Fruit fly (Drosophila melanogaster) whole organism, embryonic: Measurements from ENCODE around the gene qless.

Source experiments
- CG10321 ChIP-seq: fragments of 200-800 bp; sonication (Bioruptor generic); IDR thresholded peaks from 2 replicates; pipeline ENCODE4 v1.3.6; 2022; ENCODE audit warnings: missing biosample characterization, missing genetic modification characterization
- CG10979 ChIP-seq: fragments of 200-800 bp; sonication (Bioruptor generic); optimal IDR thresholded peaks from 2 replicates; lab custom pipeline; 2018; ENCODE audit warnings: missing biosample characterization, mild to moderate bottlenecking, missing genetic modification characterization, moderate library complexity
- CG11247 ChIP-seq: fragments of 200-800 bp; sonication (Bioruptor generic); IDR thresholded peaks from 2 replicates; pipeline ENCODE4 v1.3.6; 2022; ENCODE audit warnings: missing biosample characterization, missing genetic modification characterization
- CG11504 ChIP-seq: fragments of 200-800 bp; sonication (Bioruptor generic); optimal IDR thresholded peaks from 3 replicates; lab custom pipeline; 2019; ENCODE audit warnings: missing biosample characterization, mild to moderate bottlenecking, missing genetic modification characterization, moderate library complexity
- CG11695 ChIP-seq: fragments of 200-800 bp; sonication (Bioruptor generic); IDR thresholded peaks from 3 replicates; pipeline ENCODE4 v1.3.6; 2022; ENCODE audit warnings: missing biosample characterization, missing genetic modification characterization
- CG13296 ChIP-seq: fragments of 200-800 bp; sonication (Bioruptor generic); optimal IDR thresholded peaks from 3 replicates; lab custom pipeline; 2018; ENCODE audit warnings: missing biosample characterization, mild to moderate bottlenecking, missing genetic modification characterization
- CG1602 ChIP-seq: fragments of 200-800 bp; sonication (Bioruptor generic); optimal IDR thresholded peaks from 3 replicates; lab custom pipeline; 2016; ENCODE audit warnings: missing biosample characterization, missing genetic modification characterization
- CG1603 ChIP-seq: fragments of 200-800 bp; sonication (Bioruptor generic); optimal IDR thresholded peaks from 2 replicates; lab custom pipeline; 2019; ENCODE audit warnings: missing biosample characterization, mild to moderate bottlenecking, missing genetic modification characterization, moderate library complexity
- CG16813 ChIP-seq: fragments of 200-800 bp; sonication (Bioruptor generic); IDR thresholded peaks from 3 replicates; pipeline ENCODE4 v1.3.6; 2022; ENCODE audit warnings: missing biosample characterization, missing genetic modification characterization; ENCODE audit not compliant: partially characterized antibody
- CG17612 ChIP-seq: fragments of 200-800 bp; sonication (Bioruptor generic); IDR thresholded peaks from 2 replicates; pipeline ENCODE4 v1.3.6; 2022; ENCODE audit warnings: missing biosample characterization, missing genetic modification characterization
- CG17912 ChIP-seq: fragments of 200-800 bp; sonication (Bioruptor generic); optimal IDR thresholded peaks from 2 replicates; lab custom pipeline; 2018; ENCODE audit warnings: missing biosample characterization, mild to moderate bottlenecking, missing genetic modification characterization
- CG2116 ChIP-seq: fragments of 200-800 bp; sonication (Bioruptor generic); optimal IDR thresholded peaks from 3 replicates; lab custom pipeline; 2018; ENCODE audit warnings: missing biosample characterization, mild to moderate bottlenecking, missing genetic modification characterization
- CG2678 ChIP-seq: fragments of 200-800 bp; sonication (Bioruptor generic); optimal IDR thresholded peaks from 3 replicates; lab custom pipeline; 2019; ENCODE audit warnings: missing biosample characterization, mild to moderate bottlenecking, missing genetic modification characterization, moderate library complexity
- CG3065 ChIP-seq: fragments of 200-800 bp; sonication (Bioruptor generic); optimal IDR thresholded peaks from 2 replicates; lab custom pipeline; 2016; ENCODE audit warnings: missing biosample characterization, missing genetic modification characterization
- CG32767 ChIP-seq: fragments of 200-800 bp; sonication (Bioruptor generic); IDR thresholded peaks from 2 replicates; pipeline ENCODE4 v1.3.6; 2022; ENCODE audit warnings: missing biosample characterization, missing genetic modification characterization
- CG4282 ChIP-seq: fragments of 200-800 bp; sonication (Bioruptor generic); optimal IDR thresholded peaks from 2 replicates; lab custom pipeline; 2016; ENCODE audit warnings: missing biosample characterization, missing genetic modification characterization
- CG4617 ChIP-seq: fragments of 200-800 bp; sonication (Bioruptor generic); optimal IDR thresholded peaks from 3 replicates; lab custom pipeline; 2016; ENCODE audit warnings: missing biosample characterization, missing genetic modification characterization, borderline replicate concordance
- CG4730 ChIP-seq: fragments of 200-800 bp; sonication (Bioruptor generic); IDR thresholded peaks from 2 replicates; pipeline ENCODE4 v1.3.6; 2022; ENCODE audit warnings: missing biosample characterization, missing genetic modification characterization
- CG6254 ChIP-seq: fragments of 200-800 bp; sonication (Bioruptor generic); optimal IDR thresholded peaks from 3 replicates; lab custom pipeline; 2017; ENCODE audit warnings: mild to moderate bottlenecking, missing biosample characterization, missing genetic modification reagents, missing genetic modification characterization
- CG9727 ChIP-seq: fragments of 200-800 bp; sonication (Bioruptor generic); optimal IDR thresholded peaks from 3 replicates; lab custom pipeline; 2017; ENCODE audit warnings: missing biosample characterization, mild to moderate bottlenecking, missing genetic modification characterization
- Dbx ChIP-seq: fragments of 200-800 bp; sonication (Bioruptor generic); IDR thresholded peaks from 3 replicates; pipeline ENCODE4 v1.3.6; 2022; ENCODE audit warnings: missing biosample characterization, missing genetic modification characterization
- Dfd ChIP-seq, 2 experiments: fragments of >200 bp; optimal IDR thresholded peaks; 2 replicates each; lab custom pipeline; 2017; ENCODE audit warnings: missing biosample characterization in 2 of 2, missing genetic modification characterization in 2 of 2
- Dll ChIP-seq: fragments of 200-800 bp; sonication (Bioruptor generic); IDR thresholded peaks from 4 replicates; pipeline ENCODE4 v1.3.6; 2022; ENCODE audit warnings: missing biosample characterization, missing genetic modification characterization; ENCODE audit not compliant: partially characterized antibody
- H15 ChIP-seq: fragments of 200-800 bp; sonication (Bioruptor generic); IDR thresholded peaks from 3 replicates; pipeline ENCODE4 v1.3.6; 2022; ENCODE audit warnings: missing biosample characterization, missing genetic modification characterization
- HLH54F ChIP-seq: fragments of 200-800 bp; sonication (Bioruptor generic); optimal IDR thresholded peaks from 3 replicates; lab custom pipeline; 2016; ENCODE audit warnings: missing biosample characterization, missing genetic modification characterization
- HLHmδ ChIP-seq: fragments of 200-800 bp; sonication (Bioruptor generic); optimal IDR thresholded peaks from 2 replicates; lab custom pipeline; 2018; ENCODE audit warnings: missing biosample characterization, mild to moderate bottlenecking, missing genetic modification characterization, moderate library complexity
- HmgD ChIP-seq: fragments of 200-800 bp; sonication (Bioruptor generic); optimal IDR thresholded peaks from 3 replicates; lab custom pipeline; 2016; ENCODE audit warnings: missing biosample characterization, missing genetic modification characterization
- NC2α ChIP-seq: fragments of 200-800 bp; sonication (Bioruptor generic); optimal IDR thresholded peaks from 2 replicates; lab custom pipeline; 2016; ENCODE audit warnings: missing biosample characterization, missing genetic modification characterization
- Rx ChIP-seq: fragments of 200-800 bp; sonication (Bioruptor generic); IDR thresholded peaks from 2 replicates; pipeline ENCODE4 v1.3.6; 2022; ENCODE audit warnings: missing biosample characterization, missing genetic modification characterization
- aop ChIP-seq: fragments of 200-800 bp; sonication (Bioruptor generic); IDR thresholded peaks from 2 replicates; pipeline ENCODE4 v1.3.6; 2022; ENCODE audit warnings: missing biosample characterization, missing genetic modification characterization
- bab2 ChIP-seq: fragments of 200-800 bp; sonication (Bioruptor generic); optimal IDR thresholded peaks from 2 replicates; lab custom pipeline; 2016; ENCODE audit warnings: missing biosample characterization, missing genetic modification characterization
- bsh ChIP-seq, 2 experiments: fragments of 200-800 bp; sonication (Bioruptor generic); optimal IDR thresholded peaks; 2 replicates each; lab custom pipeline; 2017 to 2018; ENCODE audit warnings: mild to moderate bottlenecking in 2 of 2, missing biosample characterization in 2 of 2, missing genetic modification characterization in 2 of 2, moderate library complexity in 1 of 2
- btn ChIP-seq: fragments of 200-800 bp; sonication (Bioruptor generic); optimal IDR thresholded peaks from 2 replicates; lab custom pipeline; 2016; ENCODE audit warnings: missing biosample characterization, missing genetic modification characterization
- cad ChIP-seq: fragments of >200 bp; optimal IDR thresholded peaks from 2 replicates; lab custom pipeline; 2017; ENCODE audit warnings: missing biosample characterization, missing genetic modification characterization
- corto ChIP-seq: fragments of 200-800 bp; sonication (Bioruptor generic); optimal IDR thresholded peaks from 2 replicates; lab custom pipeline; 2016; ENCODE audit warnings: missing biosample characterization, mild to moderate bottlenecking, missing genetic modification characterization, moderate library complexity
- dati ChIP-seq: fragments of 200-800 bp; sonication (Bioruptor generic); IDR thresholded peaks from 2 replicates; pipeline ENCODE4 v1.3.6; 2022; ENCODE audit warnings: missing biosample characterization, missing genetic modification characterization
- dm ChIP-seq: fragments of 200-800 bp; sonication (Bioruptor generic); optimal IDR thresholded peaks from 3 replicates; lab custom pipeline; 2016; ENCODE audit warnings: missing biosample characterization, missing genetic modification characterization
- dpn ChIP-seq, 2 experiments: fragments of 200-800 bp; sonication (Bioruptor generic); optimal IDR thresholded peaks; 3 replicates each; lab custom pipeline; 2016; ENCODE audit warnings: missing biosample characterization in 2 of 2, missing genetic modification characterization in 2 of 2
- en ChIP-seq: fragments of 200-800 bp; sonication (Bioruptor generic); optimal IDR thresholded peaks from 2 replicates; lab custom pipeline; 2016; ENCODE audit warnings: missing biosample characterization, missing genetic modification characterization
- gce ChIP-seq: fragments of 200-800 bp; sonication (Bioruptor generic); IDR thresholded peaks from 3 replicates; pipeline ENCODE4 v1.3.6; 2022; ENCODE audit warnings: missing biosample characterization, missing genetic modification characterization
- nerfin-1 ChIP-seq: fragments of 200-800 bp; sonication (Bioruptor generic); optimal IDR thresholded peaks from 3 replicates; lab custom pipeline; 2019; ENCODE audit warnings: missing biosample characterization, mild to moderate bottlenecking, missing genetic modification characterization, moderate library complexity
- pb ChIP-seq: fragments of 200-800 bp; sonication (Bioruptor generic); optimal IDR thresholded peaks from 3 replicates; lab custom pipeline; 2016; ENCODE audit warnings: missing biosample characterization, missing genetic modification characterization
- pfk ChIP-seq: fragments of 200-800 bp; sonication (Bioruptor generic); optimal IDR thresholded peaks from 2 replicates; lab custom pipeline; 2018; ENCODE audit warnings: missing biosample characterization, mild to moderate bottlenecking, missing genetic modification characterization, moderate library complexity
- pzg ChIP-seq: fragments of 200-800 bp; sonication (Bioruptor generic); optimal IDR thresholded peaks from 3 replicates; lab custom pipeline; 2018; ENCODE audit warnings: missing biosample characterization, mild to moderate bottlenecking, missing genetic modification characterization, moderate library complexity
- ranshi ChIP-seq: fragments of 200-800 bp; sonication (Bioruptor generic); IDR thresholded peaks from 2 replicates; pipeline ENCODE4 v1.3.6; 2022; ENCODE audit warnings: missing biosample characterization, missing genetic modification characterization
- shn ChIP-seq: fragments of 200-800 bp; sonication (Bioruptor generic); optimal IDR thresholded peaks from 3 replicates; lab custom pipeline; 2016; ENCODE audit warnings: missing biosample characterization, missing genetic modification characterization
- slp2 ChIP-seq: fragments of 200-800 bp; sonication (Bioruptor generic); optimal IDR thresholded peaks from 2 replicates; lab custom pipeline; 2016; ENCODE audit warnings: missing biosample characterization, missing genetic modification characterization
- sr ChIP-seq: fragments of 200-800 bp; sonication (Bioruptor generic); IDR thresholded peaks from 3 replicates; pipeline ENCODE4 v1.3.6; 2022; ENCODE audit warnings: missing biosample characterization, missing genetic modification characterization
- tin ChIP-seq: fragments of 200-800 bp; sonication (Bioruptor generic); optimal IDR thresholded peaks from 3 replicates; lab custom pipeline; 2016; ENCODE audit warnings: missing biosample characterization, missing genetic modification characterization
- vnd ChIP-seq: fragments of 200-800 bp; sonication (Bioruptor generic); IDR thresholded peaks from 3 replicates; pipeline ENCODE4 v1.3.6; 2022; ENCODE audit warnings: missing biosample characterization, missing genetic modification characterization; ENCODE audit not compliant: partially characterized antibody
- wor ChIP-seq: fragments of 200-800 bp; sonication (Bioruptor generic); IDR thresholded peaks from 2 replicates; pipeline ENCODE4 v1.3.6; 2022; ENCODE audit warnings: missing biosample characterization, missing genetic modification characterization
- zen2 ChIP-seq: fragments of 200-800 bp; sonication (Bioruptor generic); IDR thresholded peaks from 3 replicates; pipeline ENCODE4 v1.3.6; 2022; ENCODE audit warnings: missing biosample characterization, missing genetic modification characterization; ENCODE audit not compliant: partially characterized antibody

qless gene

DNA sequence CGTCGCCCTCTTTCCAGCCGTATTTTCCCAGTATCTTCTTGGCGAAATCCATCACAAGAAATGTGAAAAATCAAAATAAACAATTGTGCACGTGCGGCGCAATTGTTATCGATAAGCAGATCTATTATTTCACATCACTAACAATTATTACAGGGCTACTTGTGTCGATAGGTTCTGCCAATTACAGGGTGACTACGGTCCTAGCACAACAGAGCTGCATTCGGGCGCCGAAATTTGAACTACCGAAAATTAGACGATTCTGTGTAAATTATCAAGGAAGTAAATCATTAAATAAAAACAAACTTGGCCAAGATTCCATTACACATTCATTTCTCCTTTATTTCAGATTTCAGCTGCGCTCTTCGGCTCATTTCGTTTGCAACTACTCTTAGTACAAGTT is 36.6 kb downstream of the qless start, which contains the start of gene CG15561 (continued):
- peak; percentile 84 for TF ChIP-seq CG1603 (tag; lab: Kevin White, UChicago)
- TF ChIP-seq pfk = peak; percentile 66
- no peak for TF ChIP-seq CG11247
- TF ChIP-seq btn (GFP tag; lab: Kevin White, UChicago) = peak; percentile 50
- TF ChIP-seq HLH54F (GFP tag; lab: Kevin White, UChicago) = peak; percentile 46
- TF ChIP-seq CG32767 (GFP tag; lab: Robert Waterston, UW) = no peak
- no peak for TF ChIP-seq Dll (GFP tag; lab: Robert Waterston, UW)
- TF ChIP-seq CG10321 (GFP tag; lab: Robert Waterston, UW) = no peak
- peak; percentile 51 for TF ChIP-seq nerfin-1 (tag; lab: Kevin White, UChicago)
- no peak for TF ChIP-seq shn (GFP tag; lab: Kevin White, UChicago)
- TF ChIP-seq CG4617 (GFP tag; lab: Kevin White, UChicago) = peak; percentile 1
- peak; percentile 96 for TF ChIP-seq pzg (GFP tag; lab: Kevin White, UChicago)
- no peak for TF ChIP-seq CG3065 (GFP tag; lab: Kevin White, UChicago)
- no peak for TF ChIP-seq Dfd (GFP tag; optimal IDR thresholded peaks at IDR 0.05; lab: Kevin White, UChicago)
- TF ChIP-seq bsh (GFP tag; optimal IDR thresholded peaks at IDR 0.05; lab: Kevin White, UChicago) = no peak
- TF ChIP-seq NC2α = no peak
- no peak for TF ChIP-seq CG17612
- TF ChIP-seq CG4282 (GFP tag; lab: Kevin White, UChicago) = no peak
- no peak for TF ChIP-seq CG16813 (GFP tag; lab: Robert Waterston, UW)
- no peak for TF ChIP-seq corto (GFP tag; lab: Kevin White, UChicago)
- TF ChIP-seq CG11504 = no peak
- peak; percentile 37 for TF ChIP-seq CG9727
- TF ChIP-seq HLHmδ (GFP tag; lab: Kevin White, UChicago) = peak; percentile 84
- peak; percentile 15 for TF ChIP-seq slp2 (GFP tag; lab: Kevin White, UChicago)
- peak; percentile 23 for TF ChIP-seq bab2 (GFP tag; lab: Kevin White, UChicago)
- peak; percentile 0 for TF ChIP-seq HmgD (GFP tag; lab: Kevin White, UChicago)
- peak; percentile 80 for TF ChIP-seq cad (GFP tag; lab: Kevin White, UChicago)
- TF ChIP-seq dm = peak; percentile 96
- peak; percentile 46 for TF ChIP-seq tin (GFP tag; lab: Kevin White, UChicago)
- no peak for TF ChIP-seq sr
- TF ChIP-seq CG2678 = no peak
- peak; percentile 42 for TF ChIP-seq CG13296 (GFP tag; lab: Kevin White, UChicago)
- TF ChIP-seq CG17912 = peak; percentile 73
- TF ChIP-seq ranshi = no peak
- peak; percentile 48 for TF ChIP-seq pb
- peak; percentile 30 for TF ChIP-seq CG10979 (tag; lab: Kevin White, UChicago)
- no peak for TF ChIP-seq CG11695 (GFP tag; lab: Robert Waterston, UW)
- TF ChIP-seq H15 (GFP tag; lab: Robert Waterston, UW) = no peak
- TF ChIP-seq aop (GFP tag; lab: Robert Waterston, UW) = no peak
- TF ChIP-seq Dbx = no peak
- no peak for TF ChIP-seq CG1602 (GFP tag; lab: Kevin White, UChicago)
- no peak for TF ChIP-seq dati (GFP tag; lab: Robert Waterston, UW)
- TF ChIP-seq dpn (GFP tag; optimal IDR thresholded peaks at IDR 0.05; lab: Kevin White, UChicago) = peak; percentile 38 to 67
- no peak for TF ChIP-seq CG4730 (GFP tag; lab: Robert Waterston, UW)
- no peak for TF ChIP-seq vnd (GFP tag; lab: Robert Waterston, UW)
- TF ChIP-seq gce (GFP tag; lab: Robert Waterston, UW) = no peak
- TF ChIP-seq zen2 = no peak
- TF ChIP-seq Rx (GFP tag; lab: Robert Waterston, UW) = no peak
- TF ChIP-seq en (GFP tag; lab: Kevin White, UChicago) = no peak
- TF ChIP-seq wor (GFP tag; lab: Robert Waterston, UW) = no peak
- TF ChIP-seq CG6254 = peak; percentile 100
- TF ChIP-seq CG2116 (GFP tag; lab: Kevin White, UChicago) = peak; percentile 99
